Fruit fly (Drosophila melanogaster) whole organism, wandering third instar larva: ENCODE measurements around the gene CG6244.

Experiments used
- CrebA ChIP-seq: fragments of 200-800 bp; sonication (Bioruptor generic); optimal IDR thresholded peaks from 2 replicates; lab custom pipeline; 2016; ENCODE audit warnings: missing biosample characterization, mild to moderate bottlenecking, missing genetic modification characterization, borderline replicate concordance
- lola ChIP-seq: fragments of >200 bp; optimal IDR thresholded peaks from 2 replicates; lab custom pipeline; 2017; ENCODE audit warnings: missing biosample characterization, missing genetic modification characterization
- sv ChIP-seq: fragments of 200-800 bp; sonication (Bioruptor generic); optimal IDR thresholded peaks from 3 replicates; lab custom pipeline; 2016; ENCODE audit warnings: missing biosample characterization, missing genetic modification characterization

dm6 chr3L:15824537-15824936 is 16.4 kb downstream of the CG6244 start:
- no peak for TF ChIP-seq sv (GFP tag; lab: Kevin White, UChicago)
- no peak for TF ChIP-seq lola (GFP tag; lab: Kevin White, UChicago)
- no peak for TF ChIP-seq CrebA
